Fruit fly (Drosophila melanogaster): ENCODE measurements around the gene CG15369.

Gene CG15369

dm6 chrX:9255964-9256520, 39.4 kb downstream of the CG15369 start, which contains the start of gene ric8a (continued):
- no peak for TF ChIP-seq CG8388 (GFP tag; optimal IDR thresholded peaks at IDR 0.05)
- TF ChIP-seq nerfin-2 (GFP tag; IDR thresholded peaks at IDR 0.05; ENCODE audit: partially characterized antibody), result peak; percentile 52; the same call in 1 of the 2 replicates
- peak; percentile 79 for TF ChIP-seq MBD-R2 (GFP tag; IDR thresholded peaks at IDR 0.05)
- TF ChIP-seq h (optimal IDR thresholded peaks at IDR 0.05), result no peak
- no peak for TF ChIP-seq cg (GFP tag; optimal IDR thresholded peaks at IDR 0.05)
- TF ChIP-seq CG15514 (GFP tag; optimal IDR thresholded peaks at IDR 0.05), result peak; percentile 37
- no peak for TF ChIP-seq abd-A (tag; optimal IDR thresholded peaks at IDR 0.05)
- no peak for TF ChIP-seq ERR (GFP tag; optimal IDR thresholded peaks at IDR 0.05)
- no peak for TF ChIP-seq sc (optimal IDR thresholded peaks at IDR 0.05)
- no peak for TF ChIP-seq sc (GFP tag; optimal IDR thresholded peaks at IDR 0.05)
- no peak for TF ChIP-seq fru (optimal IDR thresholded peaks at IDR 0.05)
- TF ChIP-seq br (optimal IDR thresholded peaks at IDR 0.05), result no peak
- no peak for TF ChIP-seq Hsf (GFP tag; optimal IDR thresholded peaks at IDR 0.05)
- no peak for TF ChIP-seq trh (GFP tag; optimal IDR thresholded peaks at IDR 0.05)
- TF ChIP-seq jigr1 (GFP tag; IDR thresholded peaks at IDR 0.05), result no peak; the same call in 2 of the 3 replicates
- TF ChIP-seq CG4820 (GFP tag; optimal IDR thresholded peaks at IDR 0.05), result no peak
- TF ChIP-seq gro (GFP tag; optimal IDR thresholded peaks at IDR 0.05), result no peak
- TF ChIP-seq CG6813 (GFP tag; optimal IDR thresholded peaks at IDR 0.05), result no peak
- peak; percentile 68 for TF ChIP-seq zen (tag; optimal IDR thresholded peaks at IDR 0.05)
- TF ChIP-seq CG6854 (GFP tag; optimal IDR thresholded peaks at IDR 0.05), result no peak
- no peak for TF ChIP-seq D19B (GFP tag; optimal IDR thresholded peaks at IDR 0.05)
- TF ChIP-seq Oaz (GFP tag; IDR thresholded peaks at IDR 0.05), result no peak
- TF ChIP-seq dmrt11E (tag; optimal IDR thresholded peaks at IDR 0.05), result no peak
- TF ChIP-seq lov (optimal IDR thresholded peaks at IDR 0.05), result no peak
- TF ChIP-seq lov (GFP tag; IDR thresholded peaks at IDR 0.05), result no peak
- no peak for TF ChIP-seq fd3F (GFP tag; optimal IDR thresholded peaks at IDR 0.05)
- no peak for TF ChIP-seq CG31365 (tag; optimal IDR thresholded peaks at IDR 0.05)
- TF ChIP-seq ATbp (GFP tag; optimal IDR thresholded peaks at IDR 0.05), result no peak
- TF ChIP-seq toy (GFP tag; IDR thresholded peaks at IDR 0.05), result no peak
- TF ChIP-seq tio (GFP tag; optimal IDR thresholded peaks at IDR 0.05), result no peak
- TF ChIP-seq Kr (GFP tag; optimal IDR thresholded peaks at IDR 0.05), result no peak
- no peak for TF ChIP-seq Rx (GFP tag; IDR thresholded peaks at IDR 0.05)
- no peak for TF ChIP-seq CG11093 (GFP tag; IDR thresholded peaks at IDR 0.05)
- no peak for TF ChIP-seq PHDP (tag; optimal IDR thresholded peaks at IDR 0.05)
- TF ChIP-seq CG17385 (GFP tag; optimal IDR thresholded peaks at IDR 0.05), result no peak
- no peak for TF ChIP-seq B-H2 (GFP tag; optimal IDR thresholded peaks at IDR 0.05)
- TF ChIP-seq Ssrp (tag; optimal IDR thresholded peaks at IDR 0.05), result no peak
- no peak for TF ChIP-seq D (optimal IDR thresholded peaks at IDR 0.05)
- TF ChIP-seq D (GFP tag; optimal IDR thresholded peaks at IDR 0.05), result no peak
- TF ChIP-seq Atf-2 (GFP tag; optimal IDR thresholded peaks at IDR 0.05), result no peak
- TF ChIP-seq D19A (tag; optimal IDR thresholded peaks at IDR 0.05), result no peak
- TF ChIP-seq nmo (GFP tag; optimal IDR thresholded peaks at IDR 0.05), result peak; percentile 40
- TF ChIP-seq CG13775 (GFP tag; optimal IDR thresholded peaks at IDR 0.05), result no peak
- TF ChIP-seq CG2712 (tag; optimal IDR thresholded peaks at IDR 0.05), result no peak
- no peak for TF ChIP-seq mam (GFP tag; optimal IDR thresholded peaks at IDR 0.05)
- no peak for TF ChIP-seq Hey (tag; optimal IDR thresholded peaks at IDR 0.05)
- TF ChIP-seq CG3838 (GFP tag; optimal IDR thresholded peaks at IDR 0.05), result no peak
- no peak for TF ChIP-seq CG11398 (GFP tag; optimal IDR thresholded peaks at IDR 0.05)
- no peak for TF ChIP-seq lbe (GFP tag; optimal IDR thresholded peaks at IDR 0.05)
- no peak for TF ChIP-seq CG11504 (tag; optimal IDR thresholded peaks at IDR 0.05)
- TF ChIP-seq CrebB (tag; optimal IDR thresholded peaks at IDR 0.05), result no peak
- peak; percentile 46 for TF ChIP-seq Ets65A (GFP tag)
- peak; percentile 66 for TF ChIP-seq hb (GFP tag; IDR thresholded peaks at IDR 0.05; ENCODE audit: partially characterized antibody)

Measured in whole organism, embryonic.